Worm (Caenorhabditis elegans) whole organism, L1 larva: ENCODE data around the gene daf-12.

Source experiments
- C16A3.4 ChIP-seq: fragments of 150-350 bp; optimal IDR thresholded peaks from 2 replicates; lab custom pipeline; 2014; ENCODE audit warnings: missing biosample characterization, missing genetic modification characterization
- Y116A8C.19 ChIP-seq: sonication (generic microtip); optimal IDR thresholded peaks from 2 replicates; lab custom pipeline; 2016; ENCODE audit warnings: missing compliant biosample characterization, missing genetic modification characterization, borderline replicate concordance
- aha-1 ChIP-seq: fragments of 150-350 bp; optimal IDR thresholded peaks from 2 replicates; lab custom pipeline; 2014; ENCODE audit warnings: missing biosample characterization, missing genetic modification characterization
- ceh-82 ChIP-seq, 3 experiments: fragments of 150-350 bp in 1 of 3; sonication (generic microtip) in 2 of 3; optimal IDR thresholded peaks; 2 replicates each; lab custom pipeline; 2014 to 2017; ENCODE audit warnings: missing biosample characterization in 3 of 3, missing genetic modification characterization in 3 of 3
- ceh-88 ChIP-seq: fragments of 200-800 bp; sonication (Bioruptor generic); IDR thresholded peaks from 2 replicates; pipeline ENCODE4 v1.3.6; 2022; ENCODE audit warnings: missing genetic modification characterization, missing compliant biosample characterization
- ceh-90 ChIP-seq: sonication (generic microtip); optimal IDR thresholded peaks from 2 replicates; lab custom pipeline; 2016; ENCODE audit warnings: missing genetic modification characterization, missing compliant biosample characterization
- dpl-1 ChIP-seq, 3 experiments: fragments of 150-350 bp in 2 of 3; sonication (generic microtip) in 1 of 3; optimal IDR thresholded peaks; 2 replicates each; lab custom pipeline; 2014 to 2017; ENCODE audit warnings: missing biosample characterization in 3 of 3, missing genetic modification characterization in 3 of 3, missing genetic modification reagents in 3 of 3
- dsc-1 ChIP-seq: sonication (generic microtip); optimal IDR thresholded peaks from 2 replicates; lab custom pipeline; 2016; ENCODE audit warnings: mild to moderate bottlenecking, missing genetic modification characterization, missing compliant biosample characterization
- efl-1 ChIP-seq, 4 experiments: fragments of 150-350 bp; optimal IDR thresholded peaks in 3 of 4; peaks in 1 of 4; 1 replicate in 1 of 4; 2 replicates in 3 of 4; lab custom pipeline; 2014; ENCODE audit warnings: missing biosample characterization in 2 of 4, missing genetic modification characterization in 2 of 4, missing genetic modification reagents in 2 of 4
- egl-27 ChIP-seq, 2 experiments: fragments of 150-350 bp in 1 of 2; sonication (generic microtip); optimal IDR thresholded peaks; 3 replicates each; lab custom pipeline; 2017 to 2018; ENCODE audit warnings: missing biosample characterization in 2 of 2, missing genetic modification characterization in 2 of 2, missing genetic modification reagents in 2 of 2
- elt-2 ChIP-seq: sonication (generic microtip); optimal IDR thresholded peaks from 2 replicates; lab custom pipeline; 2016; ENCODE audit warnings: missing genetic modification characterization, mild to moderate bottlenecking, inconsistent platforms, missing compliant biosample characterization, missing genetic modification reagents
- fkh-10 ChIP-seq: sonication (generic microtip); optimal IDR thresholded peaks from 2 replicates; lab custom pipeline; 2017; ENCODE audit warnings: missing biosample characterization, missing genetic modification reagents, missing genetic modification characterization
- fkh-8 ChIP-seq: sonication (generic microtip); optimal IDR thresholded peaks from 2 replicates; lab custom pipeline; 2016; ENCODE audit warnings: mild to moderate bottlenecking, missing genetic modification characterization, missing compliant biosample characterization
- grh-1 ChIP-seq: fragments of 200-800 bp; sonication (Bioruptor generic); IDR thresholded peaks from 2 replicates; pipeline ENCODE4 v1.3.6; 2022; ENCODE audit warnings: missing genetic modification reagents, missing genetic modification characterization, missing compliant biosample characterization
- jun-1 ChIP-seq: fragments of 150-350 bp; optimal IDR thresholded peaks from 2 replicates; lab custom pipeline; 2014; ENCODE audit warnings: missing biosample characterization, missing genetic modification reagents, missing genetic modification characterization
- lin-14 ChIP-seq: fragments of 200-800 bp; sonication (Bioruptor generic); optimal IDR thresholded peaks from 2 replicates; lab custom pipeline; 2018; ENCODE audit warnings: mild to moderate bottlenecking, missing genetic modification characterization, moderate library complexity, missing compliant biosample characterization
- lin-39 ChIP-seq: fragments of 150-350 bp; optimal IDR thresholded peaks from 2 replicates; lab custom pipeline; 2014; ENCODE audit warnings: missing biosample characterization, missing genetic modification reagents, missing genetic modification characterization
- lir-3 ChIP-seq: sonication (generic microtip); optimal IDR thresholded peaks from 2 replicates; lab custom pipeline; 2016; ENCODE audit warnings: mild to moderate bottlenecking, missing genetic modification characterization, moderate library complexity, missing compliant biosample characterization; ENCODE audit not compliant: poor library complexity
- mdl-1 ChIP-seq, 2 experiments: fragments of 150-350 bp; optimal IDR thresholded peaks; 2 replicates each; lab custom pipeline; 2014 to 2017; ENCODE audit warnings: missing biosample characterization in 2 of 2, missing genetic modification characterization in 2 of 2, inconsistent platforms in 1 of 2
- mep-1 ChIP-seq: fragments of 150-350 bp; optimal IDR thresholded peaks from 2 replicates; lab custom pipeline; 2014; ENCODE audit warnings: missing biosample characterization, missing genetic modification characterization
- nhr-20 ChIP-seq: sonication (generic microtip); optimal IDR thresholded peaks from 2 replicates; lab custom pipeline; 2016; ENCODE audit warnings: mild to moderate bottlenecking, missing genetic modification characterization, missing compliant biosample characterization
- nhr-237 ChIP-seq: fragments of 150-350 bp; optimal IDR thresholded peaks from 2 replicates; lab custom pipeline; 2014; ENCODE audit warnings: missing biosample characterization, missing genetic modification characterization
- nhr-76 ChIP-seq: sonication (generic microtip); optimal IDR thresholded peaks from 2 replicates; lab custom pipeline; 2017; ENCODE audit warnings: missing biosample characterization, missing genetic modification characterization
- nhr-77 ChIP-seq: fragments of 150-350 bp; optimal IDR thresholded peaks from 2 replicates; lab custom pipeline; 2014; ENCODE audit warnings: missing biosample characterization, missing genetic modification characterization
- nhr-85 ChIP-seq: sonication (generic microtip); peaks from one replicate; lab custom pipeline; 2016; ENCODE audit warnings: missing genetic modification characterization, inconsistent platforms, missing compliant biosample characterization
- nhr-90 ChIP-seq: sonication (generic microtip); optimal IDR thresholded peaks from 2 replicates; lab custom pipeline; 2016; ENCODE audit warnings: mild to moderate bottlenecking, missing genetic modification characterization, missing compliant biosample characterization; ENCODE audit not compliant: poor library complexity
- rnt-1 ChIP-seq: sonication (generic microtip); optimal IDR thresholded peaks from 2 replicates; lab custom pipeline; 2016; ENCODE audit warnings: mild to moderate bottlenecking, missing genetic modification characterization, moderate library complexity, missing compliant biosample characterization
- sptf-1 ChIP-seq: fragments of 150-350 bp; optimal IDR thresholded peaks from 2 replicates; lab custom pipeline; 2014; ENCODE audit warnings: missing biosample characterization, missing genetic modification characterization
- sup-37 ChIP-seq: fragments of 200-800 bp; sonication (Bioruptor generic); optimal IDR thresholded peaks from 2 replicates; lab custom pipeline; 2018; ENCODE audit warnings: mild to moderate bottlenecking, missing genetic modification characterization, missing compliant biosample characterization
- tbx-2 ChIP-seq: sonication (generic microtip); optimal IDR thresholded peaks from 2 replicates; lab custom pipeline; 2016; ENCODE audit warnings: missing genetic modification characterization, missing compliant biosample characterization
- unc-130 ChIP-seq: fragments of 150-350 bp; optimal IDR thresholded peaks from 2 replicates; lab custom pipeline; 2017; ENCODE audit warnings: missing biosample characterization, missing genetic modification characterization, inconsistent platforms
- unc-86 ChIP-seq: sonication (generic microtip); optimal IDR thresholded peaks from 2 replicates; lab custom pipeline; 2016; ENCODE audit warnings: missing genetic modification characterization, missing compliant biosample characterization
- unc-98 ChIP-seq: fragments of 200-800 bp; sonication (Bioruptor generic); IDR thresholded peaks from 2 replicates; pipeline ENCODE4 v1.3.6; 2022; ENCODE audit warnings: missing genetic modification characterization, missing compliant biosample characterization
- vab-15 ChIP-seq: sonication (generic microtip); optimal IDR thresholded peaks from 2 replicates; lab custom pipeline; 2017; ENCODE audit warnings: missing genotype, mild to moderate bottlenecking, missing genetic modification characterization, missing compliant biosample characterization
- zip-4 ChIP-seq: fragments of 200-800 bp; sonication (Bioruptor generic); optimal IDR thresholded peaks from 2 replicates; lab custom pipeline; 2018; ENCODE audit warnings: mild to moderate bottlenecking, missing genetic modification characterization, moderate library complexity, missing compliant biosample characterization

The daf-12 gene

DNA sequence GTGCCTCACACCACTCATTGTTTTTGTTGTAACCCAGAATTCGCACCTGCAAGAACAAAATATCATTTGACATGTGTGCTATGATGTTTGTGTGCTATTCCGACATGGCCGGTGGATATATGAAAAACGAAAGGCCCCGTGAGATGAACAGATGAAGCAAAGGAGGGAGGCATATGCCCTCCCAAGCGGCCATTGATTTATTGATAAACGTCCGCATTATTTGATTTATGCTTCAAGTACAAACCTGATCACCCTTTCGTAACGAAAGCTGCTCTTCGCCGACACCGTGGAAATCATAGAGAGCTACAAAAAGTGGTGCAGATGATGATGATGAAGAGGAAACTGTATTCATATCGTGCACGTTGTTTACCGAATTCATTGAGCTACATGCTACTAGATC is 23.4 kb upstream of the daf-12 start:
- no peak for TF ChIP-seq ceh-88 (GFP tag; lab: Robert Waterston, UW)
- no peak for TF ChIP-seq lin-14 (GFP tag; lab: Kevin White, UChicago)
- no peak for TF ChIP-seq mep-1 (tag; lab: Kevin White, UChicago)
- TF ChIP-seq efl-1 (optimal IDR thresholded peaks at IDR 0.05; lab: Kevin White, UChicago): no peak
- TF ChIP-seq efl-1 (GFP tag; optimal IDR thresholded peaks at IDR 0.05 in 1 of 2; lab: Kevin White, UChicago): no peak
- TF ChIP-seq unc-98 (GFP tag; lab: Robert Waterston, UW): no peak
- no peak for TF ChIP-seq jun-1
- no peak for TF ChIP-seq dpl-1 (GFP tag; optimal IDR thresholded peaks at IDR 0.05; lab: Kevin White, UChicago)

DNA sequence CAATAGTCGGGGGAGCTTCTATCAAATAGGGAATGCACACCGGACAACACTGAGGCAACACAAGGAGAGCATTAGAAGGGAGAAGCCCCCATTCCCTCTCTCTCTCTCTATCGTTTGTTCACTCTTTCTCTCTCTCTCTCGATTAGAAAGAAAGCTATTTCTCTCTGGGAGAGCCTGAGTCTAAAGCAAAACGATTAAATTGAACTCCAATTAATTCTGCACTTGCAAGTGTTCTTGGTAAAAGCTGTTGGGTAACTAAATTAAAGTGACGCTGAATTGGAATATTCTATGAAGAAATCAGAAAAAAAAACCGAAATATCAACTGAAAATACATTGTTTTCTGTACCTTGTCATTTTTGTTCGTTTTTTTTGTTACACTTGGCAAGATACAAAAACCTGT is 19.7 kb upstream of the daf-12 start:
- TF ChIP-seq efl-1 (optimal IDR thresholded peaks at IDR 0.05; lab: Kevin White, UChicago): no peak
- peak in 1 of 2 experiments; percentile 78 for TF ChIP-seq efl-1 (GFP tag; optimal IDR thresholded peaks at IDR 0.05 in 1 of 2; lab: Kevin White, UChicago)
- TF ChIP-seq fkh-10 (GFP tag; lab: Kevin White, UChicago): no peak
- TF ChIP-seq lin-14 (GFP tag; lab: Kevin White, UChicago): peak; percentile 49

DNA sequence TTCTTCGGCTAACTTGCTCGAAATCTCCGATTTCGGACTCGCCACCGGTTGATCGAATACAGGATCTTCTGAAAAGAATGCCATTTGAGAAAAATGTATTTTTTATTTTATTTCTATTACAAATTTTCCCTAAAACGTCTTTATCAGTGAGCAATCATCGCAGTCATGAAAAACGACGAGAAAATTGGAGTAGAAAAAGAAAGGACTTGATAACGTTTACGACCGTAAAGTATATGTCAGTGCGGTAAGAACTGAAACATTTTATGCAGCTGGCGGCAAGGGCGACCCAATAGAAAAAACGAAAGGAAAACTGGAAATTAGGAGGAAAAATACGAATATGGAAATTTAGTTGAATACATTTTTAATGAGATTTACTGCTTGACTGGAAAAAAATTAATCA is 17.9 kb upstream of the daf-12 start:
- peak; percentile 35 for TF ChIP-seq elt-2 (tag; lab: Kevin White, UChicago)
- TF ChIP-seq nhr-85 (tag; lab: Kevin White, UChicago): peak; percentile 16
- TF ChIP-seq lir-3 (tag; lab: Kevin White, UChicago): no peak

DNA sequence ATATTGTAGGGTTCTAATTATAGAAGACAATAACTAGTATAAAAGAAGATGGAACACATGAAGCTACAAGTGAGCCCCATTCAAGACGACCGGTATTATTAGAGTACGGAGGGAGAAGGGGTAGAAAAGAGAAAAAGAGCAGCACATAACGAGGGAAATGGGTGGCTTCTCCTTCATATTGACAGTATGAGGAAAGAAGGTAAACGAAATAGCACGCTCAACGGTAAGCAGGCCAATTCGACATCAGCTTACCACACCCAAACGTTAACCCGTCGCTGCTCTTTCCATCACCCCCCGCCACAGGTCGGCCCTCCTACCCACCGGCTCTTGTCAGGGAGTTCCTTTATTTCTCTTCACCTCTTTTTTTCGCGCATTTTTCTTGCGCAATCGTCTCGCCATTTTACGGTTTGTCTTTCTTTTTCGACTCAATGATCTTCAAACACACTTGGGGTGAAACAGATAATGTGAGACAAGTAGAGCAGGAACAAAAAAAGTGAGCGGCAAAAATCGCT is 17.0 kb upstream of the daf-12 start:
- TF ChIP-seq nhr-77 (peak; percentile 19), tbx-2 (tag; lab: Kevin White, UChicago) (peak; percentile 31), lin-14 (GFP tag; lab: Kevin White, UChicago) (peak; percentile 17), unc-86 (tag; lab: Kevin White, UChicago) (no peak)

DNA sequence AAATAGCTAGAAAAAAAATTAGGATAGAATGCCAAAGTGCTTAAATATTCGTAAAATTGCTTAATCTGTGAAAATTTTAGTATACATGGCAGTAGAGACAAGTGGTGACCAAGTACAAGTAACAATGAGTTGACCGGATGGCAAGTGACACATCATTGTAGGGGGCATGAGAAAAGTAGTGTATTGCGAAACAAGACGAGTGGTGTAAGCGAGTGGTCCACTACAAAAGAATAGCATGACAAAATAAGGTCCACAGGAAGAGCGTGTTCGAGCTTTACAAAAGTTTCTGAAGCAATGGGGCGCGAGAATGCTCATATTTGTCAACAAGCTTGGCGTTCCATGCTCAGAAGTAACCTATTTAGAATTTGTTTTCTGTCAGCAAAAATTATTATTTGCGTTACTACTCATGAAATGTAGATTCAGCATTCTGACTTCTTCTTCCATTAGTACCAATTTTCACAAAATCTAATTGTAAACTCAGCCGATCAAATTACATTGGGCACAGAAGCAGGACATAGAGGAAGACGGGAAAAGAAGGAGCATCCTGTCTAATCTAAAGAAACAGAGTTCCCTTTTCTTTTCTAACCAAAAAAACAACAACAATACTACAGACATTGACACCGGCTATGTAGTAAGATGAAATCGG is 16.0 kb upstream of the daf-12 start:
- TF ChIP-seq nhr-76 (tag; lab: Kevin White, UChicago) (no peak), efl-1 (optimal IDR thresholded peaks at IDR 0.05; lab: Kevin White, UChicago) (no peak), efl-1 (GFP tag; optimal IDR thresholded peaks at IDR 0.05 in 1 of 2; lab: Kevin White, UChicago) (peak in 1 of 2 experiments; percentile 49), dpl-1 (GFP tag; optimal IDR thresholded peaks at IDR 0.05; lab: Kevin White, UChicago) (no peak), lin-14 (GFP tag; lab: Kevin White, UChicago) (peak; percentile 26), fkh-8 (tag; lab: Kevin White, UChicago) (no peak), lin-39 (tag; lab: Kevin White, UChicago) (no peak), egl-27 (tag; optimal IDR thresholded peaks at IDR 0.05; lab: Kevin White, UChicago) (no peak)
- TF ChIP-seq, all 84 proteins: peak for 2

DNA sequence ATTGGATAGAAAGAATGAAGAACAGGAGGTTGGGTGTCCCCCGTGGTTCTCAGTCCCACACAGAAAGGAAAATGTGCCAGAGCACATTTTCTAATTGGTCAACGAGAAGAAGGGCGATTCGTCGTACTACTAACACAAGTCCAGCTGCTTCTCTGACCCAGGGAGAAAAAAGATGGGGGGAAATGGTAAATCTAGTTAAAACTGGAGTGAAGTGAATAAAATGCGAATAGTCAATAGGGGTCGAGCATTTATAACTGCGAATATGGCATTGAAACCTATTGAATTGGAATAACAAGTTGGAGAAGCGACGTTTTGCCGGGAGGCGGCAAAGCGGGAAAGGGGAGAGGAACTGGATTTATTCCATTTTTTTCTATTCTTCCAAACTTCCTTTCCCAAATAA is 13.1 kb upstream of the daf-12 start:
- TF ChIP-seq dpl-1 (GFP tag; optimal IDR thresholded peaks at IDR 0.05; lab: Kevin White, UChicago) (no peak), dsc-1 (tag; lab: Kevin White, UChicago) (peak; percentile 10)

DNA sequence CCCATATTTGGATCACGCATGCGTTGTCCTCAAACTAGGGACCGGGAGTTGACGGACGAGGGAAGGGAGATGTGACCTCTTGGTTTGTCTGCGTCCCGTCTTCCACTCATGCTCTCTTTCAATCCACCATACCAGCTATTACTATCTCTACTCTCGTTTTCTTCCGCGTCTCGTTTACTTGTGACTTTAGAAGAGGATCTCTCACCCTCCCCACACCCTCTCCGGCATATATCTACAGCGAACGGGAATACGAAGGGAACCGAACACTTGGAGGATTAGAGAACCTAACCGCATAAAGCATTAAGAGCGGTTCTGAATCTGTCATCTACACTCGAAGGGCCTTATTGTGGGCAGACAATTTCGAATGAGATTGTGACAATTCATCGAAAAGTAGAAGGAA is 12.6 kb upstream of the daf-12 start:
- TF ChIP-seq efl-1 (optimal IDR thresholded peaks at IDR 0.05; lab: Kevin White, UChicago) (peak in 1 of 2 experiments; percentile 12), efl-1 (GFP tag; optimal IDR thresholded peaks at IDR 0.05 in 1 of 2; lab: Kevin White, UChicago) (no peak), nhr-90 (tag; lab: Kevin White, UChicago) (no peak), nhr-76 (tag; lab: Kevin White, UChicago) (no peak), mep-1 (tag; lab: Kevin White, UChicago) (peak; percentile 4), rnt-1 (tag; lab: Kevin White, UChicago) (peak; percentile 12), nhr-20 (tag; lab: Kevin White, UChicago) (no peak), vab-15 (tag; lab: Kevin White, UChicago) (no peak), aha-1 (tag; lab: Kevin White, UChicago) (no peak), sup-37 (GFP tag; lab: Kevin White, UChicago) (no peak), nhr-237 (no peak), jun-1 (no peak), dpl-1 (GFP tag; optimal IDR thresholded peaks at IDR 0.05; lab: Kevin White, UChicago) (no peak), ceh-90 (tag; lab: Kevin White, UChicago) (no peak), zip-4 (GFP tag; lab: Kevin White, UChicago) (no peak), sptf-1 (no peak), ceh-82 (tag; optimal IDR thresholded peaks at IDR 0.05; lab: Kevin White, UChicago) (no peak), C16A3.4 (no peak), Y116A8C.19 (tag; lab: Kevin White, UChicago) (no peak), lin-14 (GFP tag; lab: Kevin White, UChicago) (peak; percentile 52), mdl-1 (tag; optimal IDR thresholded peaks at IDR 0.05; lab: Kevin White, UChicago) (no peak), tbx-2 (tag; lab: Kevin White, UChicago) (no peak), grh-1 (GFP tag; lab: Robert Waterston, UW) (no peak), fkh-8 (tag; lab: Kevin White, UChicago) (no peak), unc-130 (tag; lab: Kevin White, UChicago) (no peak)
